Worm (Caenorhabditis elegans): ENCODE measurements around the gene C33H5.2.

DNA sequence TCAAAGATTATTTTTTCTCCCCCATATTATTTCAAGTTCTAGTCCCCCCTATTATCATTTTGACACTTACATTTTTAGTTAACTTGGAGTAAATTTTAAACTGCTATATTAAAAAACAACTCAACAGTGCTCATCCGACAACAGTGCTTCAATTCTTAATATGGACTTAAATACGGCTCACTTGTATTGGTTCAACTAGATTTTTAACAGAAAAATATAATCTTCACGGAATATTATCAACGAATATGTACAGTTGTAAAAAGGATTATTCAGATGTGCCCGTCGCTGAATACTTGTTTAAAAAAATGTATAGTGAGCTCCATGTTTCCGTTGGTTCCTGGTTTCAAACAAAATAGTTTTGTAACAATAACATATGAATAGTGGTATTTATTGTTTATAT, 4.5 kb upstream of the C33H5.2 start:
- TF ChIP-seq med-1 (GFP tag; optimal IDR thresholded peaks at IDR 0.05; ENCODE audit: insufficient read depth) (no peak), T22C8.4 (GFP tag; IDR thresholded peaks at IDR 0.05) (no peak), flt-1 (GFP tag; IDR thresholded peaks at IDR 0.05) (no peak), ztf-29 (GFP tag; IDR thresholded peaks at IDR 0.05) (no peak), cog-1 (tag; optimal IDR thresholded peaks at IDR 0.05) (no peak), klf-2 (GFP tag; conservative IDR thresholded peaks at IDR 0.05) (no peak)

Measured in whole organism, midembryonic.